Fruit fly (Drosophila melanogaster): ENCODE data around the gene me31B.

DNA sequence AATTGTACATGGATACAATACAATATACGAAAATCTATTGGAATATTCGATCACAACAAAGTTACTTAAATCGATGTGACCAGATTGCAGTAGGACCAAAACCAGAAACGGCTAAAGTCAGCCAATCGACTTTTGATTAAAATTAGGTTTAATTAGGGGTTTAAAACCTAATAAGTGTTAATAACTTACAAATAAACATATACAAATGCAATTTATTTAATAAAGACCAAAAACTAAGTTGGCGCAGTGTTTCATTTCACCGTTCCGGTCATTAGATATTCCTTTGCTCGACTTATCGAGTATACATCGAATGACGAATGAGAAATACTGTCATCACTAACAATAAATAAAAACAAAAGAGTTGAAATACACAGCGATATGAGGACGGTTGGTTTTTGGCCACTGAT, 11.3 kb downstream of the me31B start, which contains the start of the genes bsk and CG31717:
- TF ChIP-seq EcR (GFP tag; optimal IDR thresholded peaks at IDR 0.05) (peak; percentile 43), CG32121 (GFP tag; IDR thresholded peaks at IDR 0.05) (no peak), CG34367 (tag; optimal IDR thresholded peaks at IDR 0.05) (no peak), CG14655 (GFP tag; optimal IDR thresholded peaks at IDR 0.05) (no peak), D1 (tag; optimal IDR thresholded peaks at IDR 0.05) (no peak), Pif1B (GFP tag; optimal IDR thresholded peaks at IDR 0.05) (no peak), fd96Ca (GFP tag; IDR thresholded peaks at IDR 0.05) (no peak)

All from whole organism, pupa.